Worm (Caenorhabditis elegans) whole organism, late embryonic: ENCODE measurements around the gene str-263.
A peak's percentile ranks its signal among the peaks of the same experiment; 100 is the strongest.

Source experiments
- C08G9.2 ChIP-seq: sonication (generic microtip); optimal IDR thresholded peaks from 2 replicates; lab custom pipeline; 2016; ENCODE audit warnings: mild to moderate bottlenecking, missing genetic modification characterization, moderate library complexity, missing compliant biosample characterization
- F13H6.1 ChIP-seq: sonication (generic microtip); optimal IDR thresholded peaks from 2 replicates; lab custom pipeline; 2016; ENCODE audit warnings: missing genetic modification characterization, missing compliant biosample characterization
- K02D7.2 ChIP-seq: sonication (generic microtip); optimal IDR thresholded peaks from 2 replicates; lab custom pipeline; 2017; ENCODE audit warnings: mild to moderate bottlenecking, missing genetic modification characterization, missing compliant biosample characterization
- T23F11.4 ChIP-seq: fragments of 200-800 bp; sonication (Bioruptor generic); optimal IDR thresholded peaks from 2 replicates; lab custom pipeline; 2018; ENCODE audit warnings: mild to moderate bottlenecking, missing genetic modification characterization, missing compliant biosample characterization
- Y22D7AL.16 ChIP-seq: sonication (generic microtip); optimal IDR thresholded peaks from 2 replicates; lab custom pipeline; 2016; ENCODE audit warnings: missing genetic modification characterization, missing compliant biosample characterization
- ceh-19 ChIP-seq: fragments of 200-800 bp; sonication (Bioruptor generic); optimal IDR thresholded peaks from 2 replicates; lab custom pipeline; 2018; ENCODE audit warnings: mild to moderate bottlenecking, missing genetic modification characterization, missing compliant biosample characterization
- ceh-2 ChIP-seq: sonication (generic microtip); optimal IDR thresholded peaks from 2 replicates; lab custom pipeline; 2016; ENCODE audit warnings: missing genotype, missing genetic modification characterization, missing compliant biosample characterization
- ceh-22 ChIP-seq: sonication (generic microtip); optimal IDR thresholded peaks from 2 replicates; lab custom pipeline; 2017; ENCODE audit warnings: missing biosample characterization, missing genetic modification characterization
- ceh-24 ChIP-seq: sonication (generic microtip); optimal IDR thresholded peaks from 2 replicates; lab custom pipeline; 2016; ENCODE audit warnings: mild to moderate bottlenecking, missing genetic modification characterization, missing compliant biosample characterization
- ceh-30 ChIP-seq: fragments of 150-350 bp; optimal IDR thresholded peaks from 2 replicates; lab custom pipeline; 2014; ENCODE audit warnings: missing biosample characterization, missing genetic modification characterization
- ceh-31 ChIP-seq: sonication (generic microtip); optimal IDR thresholded peaks from 2 replicates; lab custom pipeline; 2016; ENCODE audit warnings: missing genetic modification characterization, missing compliant biosample characterization
- ceh-34 ChIP-seq: sonication (generic microtip); optimal IDR thresholded peaks from 2 replicates; lab custom pipeline; 2016; ENCODE audit warnings: mild to moderate bottlenecking, missing genetic modification characterization, missing compliant biosample characterization
- ceh-45 ChIP-seq: fragments of 200-800 bp; sonication (Bioruptor generic); IDR thresholded peaks from 2 replicates; pipeline ENCODE4 v1.3.6; 2022; ENCODE audit warnings: missing genetic modification reagents, missing genetic modification characterization, missing compliant biosample characterization
- ceh-48 ChIP-seq: sonication (generic microtip); optimal IDR thresholded peaks from 2 replicates; lab custom pipeline; 2016; ENCODE audit warnings: missing genetic modification characterization, inconsistent platforms, missing compliant biosample characterization
- ceh-6 ChIP-seq: fragments of 200-800 bp; sonication (Bioruptor generic); optimal IDR thresholded peaks from 2 replicates; lab custom pipeline; 2018; ENCODE audit warnings: mild to moderate bottlenecking, missing genetic modification characterization, missing compliant biosample characterization
- dmd-4 ChIP-seq: sonication (generic microtip); optimal IDR thresholded peaks from 2 replicates; lab custom pipeline; 2016; ENCODE audit warnings: borderline replicate concordance, missing genetic modification characterization, missing compliant biosample characterization
- elt-2 ChIP-seq: sonication (generic microtip); optimal IDR thresholded peaks from 2 replicates; lab custom pipeline; 2016; ENCODE audit warnings: missing genetic modification reagents, missing genetic modification characterization, missing compliant biosample characterization
- fkh-10 ChIP-seq: fragments of 150-350 bp; optimal IDR thresholded peaks from 2 replicates; lab custom pipeline; 2014; ENCODE audit warnings: missing biosample characterization, missing genetic modification reagents, missing genetic modification characterization
- fkh-6 ChIP-seq: sonication (generic microtip); optimal IDR thresholded peaks from 2 replicates; lab custom pipeline; 2016; ENCODE audit warnings: missing genetic modification characterization, missing compliant biosample characterization
- gmeb-2 ChIP-seq: sonication (generic microtip); optimal IDR thresholded peaks from 2 replicates; lab custom pipeline; 2016; ENCODE audit warnings: missing genetic modification characterization, inconsistent platforms, missing compliant biosample characterization
- hlh-13 ChIP-seq: fragments of 200-800 bp; sonication (Bioruptor generic); optimal IDR thresholded peaks from 2 replicates; lab custom pipeline; 2018; ENCODE audit warnings: mild to moderate bottlenecking, missing genetic modification characterization, missing compliant biosample characterization
- hlh-15 ChIP-seq: sonication (generic microtip); optimal IDR thresholded peaks from 2 replicates; lab custom pipeline; 2016; ENCODE audit warnings: missing genetic modification characterization, missing compliant biosample characterization
- hlh-30 ChIP-seq: sonication (generic microtip); optimal IDR thresholded peaks from 2 replicates; lab custom pipeline; 2017; ENCODE audit warnings: antibody characterized with exemption, missing genetic modification characterization, missing compliant biosample characterization; ENCODE audit not compliant: insufficient read depth
- hlh-6 ChIP-seq: sonication (generic microtip); optimal IDR thresholded peaks from 2 replicates; lab custom pipeline; 2016; ENCODE audit warnings: missing genotype, missing genetic modification characterization, missing compliant biosample characterization
- hlh-8 ChIP-seq: sonication (generic microtip); optimal IDR thresholded peaks from 2 replicates; lab custom pipeline; 2016; ENCODE audit warnings: missing genotype, missing genetic modification characterization, missing compliant biosample characterization
- lim-6 ChIP-seq: sonication (generic microtip); optimal IDR thresholded peaks from 2 replicates; lab custom pipeline; 2016; ENCODE audit warnings: missing genetic modification characterization, missing compliant biosample characterization
- lin-11 ChIP-seq: fragments of 200-800 bp; sonication (Bioruptor generic); optimal IDR thresholded peaks from 2 replicates; lab custom pipeline; 2018; ENCODE audit warnings: mild to moderate bottlenecking, missing genetic modification characterization, missing compliant biosample characterization
- madf-2 ChIP-seq: sonication (generic microtip); optimal IDR thresholded peaks from 2 replicates; lab custom pipeline; 2017; ENCODE audit warnings: missing genetic modification characterization, missing compliant biosample characterization
- nhr-11 ChIP-seq: fragments of 150-350 bp; optimal IDR thresholded peaks from 2 replicates; lab custom pipeline; 2014; ENCODE audit warnings: missing biosample characterization, missing genetic modification characterization
- nhr-232 ChIP-seq: sonication (generic microtip); optimal IDR thresholded peaks from 2 replicates; lab custom pipeline; 2016; ENCODE audit warnings: missing genetic modification characterization, missing compliant biosample characterization
- npax-4 ChIP-seq: sonication (generic microtip); optimal IDR thresholded peaks from 2 replicates; lab custom pipeline; 2016; ENCODE audit warnings: missing genetic modification characterization, missing compliant biosample characterization
- pag-3 ChIP-seq: sonication (generic microtip); optimal IDR thresholded peaks from 2 replicates; lab custom pipeline; 2016; ENCODE audit warnings: missing compliant biosample characterization, missing genetic modification characterization, borderline replicate concordance
- pax-1 ChIP-seq: fragments of 150-350 bp; optimal IDR thresholded peaks from 2 replicates; lab custom pipeline; 2014; ENCODE audit warnings: missing biosample characterization, missing genetic modification characterization
- pha-2 ChIP-seq: sonication (generic microtip); optimal IDR thresholded peaks from 2 replicates; lab custom pipeline; 2017; ENCODE audit warnings: mild to moderate bottlenecking, missing genetic modification characterization, missing compliant biosample characterization
- pqm-1 ChIP-seq: sonication (generic microtip); optimal IDR thresholded peaks from 2 replicates; lab custom pipeline; 2016; ENCODE audit warnings: missing genetic modification characterization, missing compliant biosample characterization
- pros-1 ChIP-seq: fragments of 150-350 bp; optimal IDR thresholded peaks from 2 replicates; lab custom pipeline; 2014; ENCODE audit warnings: missing biosample characterization, missing genetic modification reagents, missing genetic modification characterization
- ref-2 ChIP-seq: sonication (generic microtip); optimal IDR thresholded peaks from 2 replicates; lab custom pipeline; 2016; ENCODE audit warnings: missing genetic modification characterization, missing compliant biosample characterization
- rnt-1 ChIP-seq: sonication (generic microtip); optimal IDR thresholded peaks from 2 replicates; lab custom pipeline; 2016; ENCODE audit warnings: missing genetic modification characterization, missing compliant biosample characterization
- sox-2 ChIP-seq: fragments of 200-800 bp; sonication (Bioruptor generic); IDR thresholded peaks from 2 replicates; pipeline ENCODE4 v1.3.6; 2022; ENCODE audit warnings: missing genetic modification reagents, missing genetic modification characterization, missing compliant biosample characterization
- sox-4 ChIP-seq: sonication (generic microtip); optimal IDR thresholded peaks from 2 replicates; lab custom pipeline; 2017; ENCODE audit warnings: mild to moderate bottlenecking, missing genetic modification characterization, inconsistent platforms, missing compliant biosample characterization
- ttx-3 ChIP-seq: sonication (generic microtip); optimal IDR thresholded peaks from 2 replicates; lab custom pipeline; 2016; ENCODE audit warnings: missing genetic modification reagents, missing genetic modification characterization, missing compliant biosample characterization
- unc-3 ChIP-seq, 2 experiments: fragments of 200-800 bp in 1 of 2; sonication (Bioruptor generic) in 1 of 2; sonication (generic microtip) in 1 of 2; conservative IDR thresholded peaks in 1 of 2; optimal IDR thresholded peaks in 1 of 2; 2 replicates each; pipeline versions ENCODE4 v1.3.6 to Lab custom; 2016 to 2022; ENCODE audit warnings: missing compliant biosample characterization in 2 of 2, missing genetic modification characterization in 2 of 2, missing genetic modification reagents in 1 of 2
- unc-42 ChIP-seq: sonication (generic microtip); optimal IDR thresholded peaks from 2 replicates; lab custom pipeline; 2016; ENCODE audit warnings: missing genotype, missing genetic modification characterization, missing compliant biosample characterization
- unc-55 ChIP-seq: sonication (generic microtip); optimal IDR thresholded peaks from 2 replicates; lab custom pipeline; 2017; ENCODE audit warnings: missing biosample characterization, missing genetic modification reagents, missing genetic modification characterization
- unc-86 ChIP-seq: sonication (generic microtip); optimal IDR thresholded peaks from 2 replicates; lab custom pipeline; 2016; ENCODE audit warnings: missing genetic modification characterization, missing compliant biosample characterization
- zip-5 ChIP-seq: sonication (generic microtip); optimal IDR thresholded peaks from 2 replicates; lab custom pipeline; 2016; ENCODE audit warnings: missing genetic modification characterization, missing compliant biosample characterization
- ztf-16 ChIP-seq: sonication (generic microtip); optimal IDR thresholded peaks from 2 replicates; lab custom pipeline; 2017; ENCODE audit warnings: missing genetic modification characterization, missing compliant biosample characterization

The str-263 gene

ce11 chrV:15602253-15602652 is 10.7 kb upstream of the str-263 start, which contains the start of gene fbxa-152:
Gene fbxa-152, minus strand, starts transcription at chrV:15602353.
- TF ChIP-seq pax-1 (tag; lab: Kevin White, UChicago) (no peak), hlh-15 (tag; lab: Kevin White, UChicago) (no peak), ttx-3 (tag; lab: Kevin White, UChicago) (no peak), ceh-45 (GFP tag; lab: Robert Waterston, UW) (no peak), dmd-4 (tag; lab: Kevin White, UChicago) (no peak), unc-86 (tag; lab: Kevin White, UChicago) (no peak), fkh-6 (no peak), sox-2 (no peak), madf-2 (no peak), hlh-13 (no peak), T23F11.4 (GFP tag; lab: Kevin White, UChicago) (no peak), ceh-2 (tag; lab: Kevin White, UChicago) (no peak), unc-3 (GFP tag; conservative IDR thresholded peaks at IDR 0.05; lab: Robert Waterston, UW) (no peak), unc-3 (tag; optimal IDR thresholded peaks at IDR 0.05; lab: Kevin White, UChicago) (no peak), pha-2 (tag; lab: Kevin White, UChicago) (no peak), sox-4 (tag; lab: Kevin White, UChicago) (no peak), ceh-22 (no peak), unc-42 (no peak), ceh-19 (no peak), ceh-6 (GFP tag; lab: Kevin White, UChicago) (no peak)

ce11 chrV:15605045-15605444 is 7.9 kb upstream of the str-263 start, which contains the start of gene fbxa-154:
Gene fbxa-154, minus strand, starts transcription at chrV:15605145.
- TF ChIP-seq ceh-30 (no peak), pqm-1 (no peak), pag-3 (tag; lab: Kevin White, UChicago) (no peak), lim-6 (tag; lab: Kevin White, UChicago) (no peak), T23F11.4 (GFP tag; lab: Kevin White, UChicago) (no peak), K02D7.2 (tag; lab: Kevin White, UChicago) (no peak), zip-5 (tag; lab: Kevin White, UChicago) (no peak), hlh-30 (tag; lab: Kevin White, UChicago) (no peak), nhr-11 (no peak), npax-4 (tag; lab: Kevin White, UChicago) (no peak), gmeb-2 (tag; lab: Kevin White, UChicago) (no peak), lin-11 (tag; lab: Kevin White, UChicago) (no peak), ref-2 (no peak), rnt-1 (tag; lab: Kevin White, UChicago) (no peak), F13H6.1 (no peak), ceh-31 (no peak), ceh-2 (tag; lab: Kevin White, UChicago) (no peak)

- TF ChIP-seq fkh-10 (GFP tag; lab: Kevin White, UChicago) (no peak), rnt-1 (tag; lab: Kevin White, UChicago) (no peak), ceh-24 (tag; lab: Kevin White, UChicago) (no peak), zip-5 (tag; lab: Kevin White, UChicago) (no peak), pag-3 (tag; lab: Kevin White, UChicago) (no peak), ceh-19 (no peak), ceh-31 (peak; percentile 76), unc-55 (peak; percentile 19), dmd-4 (tag; lab: Kevin White, UChicago) (no peak), hlh-8 (no peak), pros-1 (tag; lab: Kevin White, UChicago) (no peak), ref-2 (peak; percentile 56), nhr-232 (no peak), ztf-16 (tag; lab: Kevin White, UChicago) (no peak), C08G9.2 (tag; lab: Kevin White, UChicago) (no peak), ceh-48 (no peak), lim-6 (tag; lab: Kevin White, UChicago) (peak; percentile 11), T23F11.4 (GFP tag; lab: Kevin White, UChicago) (no peak), hlh-6 (tag; lab: Kevin White, UChicago) (no peak), ceh-45 (GFP tag; lab: Robert Waterston, UW) (no peak), Y22D7AL.16 (tag; lab: Kevin White, UChicago) (no peak), hlh-13 (no peak), ceh-34 (tag; lab: Kevin White, UChicago) (peak; percentile 73), elt-2 (tag; lab: Kevin White, UChicago) (no peak), sox-2 (no peak), unc-86 (tag; lab: Kevin White, UChicago) (no peak), ttx-3 (tag; lab: Kevin White, UChicago) (no peak), hlh-15 (tag; lab: Kevin White, UChicago) (no peak)
Observed at ce11 chrV:15610350-15610940, 2.5 kb upstream of the str-263 start, which contains the start of the genes fbxa-153 and str-12. Gene fbxa-153, minus strand, starts transcription at chrV:15610384. Gene str-12, plus strand, starts transcription at chrV:15610890.
